Worm (Caenorhabditis elegans): ENCODE data around the gene sna-2.

Gene sna-2

DNA sequence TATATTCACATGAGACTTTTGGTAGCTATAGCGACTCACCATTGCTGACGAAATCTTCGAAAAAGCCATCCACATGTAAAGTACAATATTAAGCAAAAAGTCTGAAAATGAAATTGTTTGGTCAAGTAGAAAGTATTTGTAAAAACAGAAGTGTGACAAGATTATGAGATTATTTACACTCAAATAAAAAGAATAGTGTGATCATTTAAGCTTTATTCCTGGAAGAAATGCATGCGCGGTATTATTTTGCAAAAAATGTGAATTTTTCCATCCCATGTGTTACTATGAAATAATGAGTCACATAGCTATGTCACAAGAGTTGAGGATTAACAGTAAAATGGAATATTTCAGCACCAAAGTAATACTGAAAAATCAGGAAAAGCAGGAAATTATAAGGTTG, 33.2 kb upstream of the sna-2 start, which contains the start of gene dct-15:
TSS of gene dct-15 (minus strand) at position 101 of the 400 bp plus-strand sequence.
- TF ChIP-seq pqm-1 (tag; optimal IDR thresholded peaks at IDR 0.05) (no peak), tbx-2 (tag; optimal IDR thresholded peaks at IDR 0.05) (no peak), unc-62 (GFP tag; optimal IDR thresholded peaks at IDR 0.05) (no peak), nhr-23 (tag; optimal IDR thresholded peaks at IDR 0.05) (no peak), ceh-82 (tag; optimal IDR thresholded peaks at IDR 0.05) (no peak), daf-12 (tag; optimal IDR thresholded peaks at IDR 0.05) (no peak), fkh-10 (GFP tag; optimal IDR thresholded peaks at IDR 0.05) (no peak), egl-27 (tag; optimal IDR thresholded peaks at IDR 0.05) (no peak), hmg-11 (tag; optimal IDR thresholded peaks at IDR 0.05) (no peak)

DNA sequence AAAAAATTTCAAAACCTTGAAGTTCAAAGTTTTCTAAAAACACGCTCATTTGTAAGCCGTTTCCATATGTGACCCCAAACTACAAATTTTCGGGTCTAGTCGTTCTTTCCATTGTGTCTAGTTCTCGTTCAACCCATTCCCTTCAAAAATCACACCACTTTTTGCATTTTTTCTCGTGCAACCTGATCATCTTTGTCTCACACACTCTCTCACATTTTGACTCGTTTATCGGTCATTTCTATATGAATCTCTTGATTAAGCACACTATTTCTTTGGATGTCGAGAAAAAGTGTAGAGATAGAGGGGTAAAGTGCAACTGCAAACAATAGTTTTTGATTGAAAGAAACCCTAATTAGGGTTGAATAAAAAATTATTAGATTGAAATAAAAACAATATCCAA, 26.1 kb upstream of the sna-2 start:
- TF ChIP-seq fos-1 (tag; optimal IDR thresholded peaks at IDR 0.05) (no peak), fkh-2 (tag; optimal IDR thresholded peaks at IDR 0.05) (no peak), nhr-43 (tag; optimal IDR thresholded peaks at IDR 0.05; ENCODE audit: poor library complexity, severe bottlenecking) (peak; percentile 64), R02D3.7 (tag; optimal IDR thresholded peaks at IDR 0.05) (no peak), mml-1 (tag; optimal IDR thresholded peaks at IDR 0.05) (no peak), unc-39 (tag; optimal IDR thresholded peaks at IDR 0.05) (no peak), ceh-16 (tag; optimal IDR thresholded peaks at IDR 0.05) (no peak), nhr-76 (tag; optimal IDR thresholded peaks at IDR 0.05) (no peak), skn-1 (tag; optimal IDR thresholded peaks at IDR 0.05) (no peak), fkh-10 (GFP tag; optimal IDR thresholded peaks at IDR 0.05) (no peak), lsy-12 (tag; optimal IDR thresholded peaks at IDR 0.05) (peak; percentile 35), nhr-28 (tag; optimal IDR thresholded peaks at IDR 0.05) (no peak), tbx-2 (tag; optimal IDR thresholded peaks at IDR 0.05) (no peak), daf-12 (tag; optimal IDR thresholded peaks at IDR 0.05) (no peak), eor-1 (tag; optimal IDR thresholded peaks at IDR 0.05) (no peak), pha-4 (tag; optimal IDR thresholded peaks at IDR 0.05) (peak; percentile 76), elt-3 (tag; optimal IDR thresholded peaks at IDR 0.05) (no peak), pqm-1 (tag; optimal IDR thresholded peaks at IDR 0.05) (peak; percentile 58), nhr-237 (tag; optimal IDR thresholded peaks at IDR 0.05) (no peak), nhr-77 (tag; optimal IDR thresholded peaks at IDR 0.05) (no peak), hmg-11 (tag; optimal IDR thresholded peaks at IDR 0.05) (no peak), nhr-25 (tag; optimal IDR thresholded peaks at IDR 0.05) (peak; percentile 74), ceh-82 (tag; optimal IDR thresholded peaks at IDR 0.05) (no peak), lin-15B (tag; optimal IDR thresholded peaks at IDR 0.05) (peak; percentile 29), ztf-11 (tag; optimal IDR thresholded peaks at IDR 0.05) (no peak), ceh-9 (tag; optimal IDR thresholded peaks at IDR 0.05) (no peak), elt-1 (tag; optimal IDR thresholded peaks at IDR 0.05) (no peak), nhr-23 (tag; optimal IDR thresholded peaks at IDR 0.05) (peak; percentile 90), egl-27 (tag; optimal IDR thresholded peaks at IDR 0.05) (peak; percentile 23), elt-2 (tag; optimal IDR thresholded peaks at IDR 0.05) (peak; percentile 82), mdl-1 (tag; optimal IDR thresholded peaks at IDR 0.05) (no peak), jun-1 (tag; optimal IDR thresholded peaks at IDR 0.05) (peak; percentile 55), ama-1 (optimal IDR thresholded peaks at IDR 0.05) (peak; percentile 79), ZK546.5 (tag; optimal IDR thresholded peaks at IDR 0.05) (no peak), unc-62 (GFP tag; optimal IDR thresholded peaks at IDR 0.05) (no peak), nhr-12 (tag; optimal IDR thresholded peaks at IDR 0.05) (no peak), ceh-28 (tag; optimal IDR thresholded peaks at IDR 0.05) (peak; percentile 57), ztf-4 (tag; optimal IDR thresholded peaks at IDR 0.05) (no peak), sea-2 (GFP tag; optimal IDR thresholded peaks at IDR 0.05) (no peak), aly-2 (tag; optimal IDR thresholded peaks at IDR 0.05) (no peak), nhr-67 (tag; optimal IDR thresholded peaks at IDR 0.05) (no peak), snpc-4 (tag; optimal IDR thresholded peaks at IDR 0.05) (peak; percentile 52), zag-1 (tag; optimal IDR thresholded peaks at IDR 0.05) (no peak), nfya-1 (tag; optimal IDR thresholded peaks at IDR 0.05; ENCODE audit: insufficient read depth) (peak; percentile 38), nhr-11 (tag; optimal IDR thresholded peaks at IDR 0.05) (no peak), lin-39 (tag; optimal IDR thresholded peaks at IDR 0.05) (no peak), egl-5 (tag; optimal IDR thresholded peaks at IDR 0.05) (no peak)

All from whole organism, L3 larva.